Worm (Caenorhabditis elegans) whole organism, mixed stage, embryonic: ENCODE measurements around the gene sre-28.

Experiments
- nhr-12 ChIP-seq: fragments of 150-350 bp; optimal IDR thresholded peaks from 2 replicates; lab custom pipeline; 2014; ENCODE audit warnings: missing biosample characterization, missing genetic modification characterization
- nhr-237 ChIP-seq: fragments of 150-350 bp; optimal IDR thresholded peaks from 2 replicates; lab custom pipeline; 2014; ENCODE audit warnings: missing biosample characterization, missing genetic modification characterization
- nhr-28 ChIP-seq: fragments of 150-350 bp; optimal IDR thresholded peaks from 2 replicates; lab custom pipeline; 2014; ENCODE audit warnings: missing biosample characterization, missing genetic modification characterization
- nhr-76 ChIP-seq: sonication (generic microtip); optimal IDR thresholded peaks from 2 replicates; lab custom pipeline; 2017; ENCODE audit warnings: missing biosample characterization, missing genetic modification characterization
- snpc-4 ChIP-seq: fragments of 150-350 bp; optimal IDR thresholded peaks from 2 replicates; lab custom pipeline; 2014; ENCODE audit warnings: missing biosample characterization, missing genetic modification characterization
- zip-8 ChIP-seq: fragments of 150-350 bp; optimal IDR thresholded peaks from 2 replicates; lab custom pipeline; 2014; ENCODE audit warnings: missing biosample characterization, missing genetic modification characterization
- ztf-11 ChIP-seq: fragments of 150-350 bp; optimal IDR thresholded peaks from 2 replicates; lab custom pipeline; 2014; ENCODE audit warnings: missing biosample characterization, missing genetic modification characterization

ce11 chrV:9915021-9915420 is 29.2 kb upstream of the sre-28 start, which contains the start of gene mec-9:
- no peak for TF ChIP-seq snpc-4 (tag; lab: Kevin White, UChicago)
- no peak for TF ChIP-seq nhr-237 (tag; lab: Kevin White, UChicago)
- no peak for TF ChIP-seq nhr-12
- no peak for TF ChIP-seq nhr-28 (tag; lab: Kevin White, UChicago)
- no peak for TF ChIP-seq nhr-76 (tag; lab: Kevin White, UChicago)
- TF ChIP-seq zip-8 (tag; lab: Kevin White, UChicago) = no peak
- TF ChIP-seq ztf-11 (tag; lab: Kevin White, UChicago) = no peak
